Worm (Caenorhabditis elegans) whole organism, L4/young adult: Measurements from ENCODE around the gene nlp-58.

ENCODE experiments used
- dao-5 ChIP-seq: sonication (generic microtip); optimal IDR thresholded peaks from 2 replicates; lab custom pipeline; 2016; ENCODE audit warnings: missing genotype, missing genetic modification characterization, moderate library complexity, missing compliant biosample characterization
- him-1 ChIP-seq: sonication (generic microtip); optimal IDR thresholded peaks from 2 replicates; lab custom pipeline; 2016; ENCODE audit warnings: missing genotype, missing genetic modification reagents, missing genetic modification characterization, missing compliant biosample characterization

DNA sequence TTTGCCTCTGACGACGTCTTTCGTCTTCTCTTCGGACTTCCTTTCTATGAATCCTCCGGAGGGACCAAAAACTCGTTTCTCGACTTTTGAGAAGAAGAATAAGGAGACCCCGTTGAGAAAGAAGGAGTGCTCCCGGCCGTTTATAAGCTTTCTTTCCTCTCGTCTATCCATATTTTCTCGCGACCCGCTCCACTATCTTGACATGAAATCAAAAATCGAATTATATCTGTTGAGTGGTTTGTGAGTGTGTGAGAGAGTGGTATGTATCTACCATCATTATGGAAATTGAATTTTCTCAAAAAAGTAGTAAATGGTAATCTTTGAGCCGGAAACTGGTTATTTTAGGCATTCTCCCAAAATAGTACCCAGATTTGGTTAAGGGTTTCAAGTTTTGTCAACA lies 37.6 kb downstream of the nlp-58 start:
- no peak for TF ChIP-seq him-1 (tag; lab: Kevin White, UChicago)
- no peak for TF ChIP-seq dao-5 (tag; lab: Kevin White, UChicago)
